Worm (Caenorhabditis elegans): ENCODE data around the gene dhs-14.

DNA sequence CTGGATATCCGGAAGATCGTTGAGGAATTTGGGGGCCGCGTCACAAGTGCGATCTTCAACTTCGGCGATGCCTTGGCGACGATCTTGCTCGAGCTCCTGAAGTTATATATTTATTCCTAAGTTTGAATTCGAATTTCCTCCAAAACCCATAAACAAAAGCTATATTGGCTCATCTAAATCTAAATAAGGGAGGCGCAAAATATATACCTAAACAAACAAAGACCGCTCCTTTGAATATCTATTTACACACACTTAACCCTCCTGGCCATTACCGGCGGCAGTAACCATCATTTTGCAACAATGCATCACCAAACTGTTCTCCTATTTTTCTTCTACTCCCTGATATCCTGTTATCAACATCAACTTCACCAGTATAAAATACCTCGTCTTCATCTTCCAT lies 31.0 kb upstream of the dhs-14 start, which contains the start of gene F54E2.2:
- no peak for TF ChIP-seq fkh-4 (tag; optimal IDR thresholded peaks at IDR 0.05; ENCODE audit: borderline replicate concordance)
- no peak for TF ChIP-seq ama-1 (optimal IDR thresholded peaks at IDR 0.05)
- no peak for TF ChIP-seq lin-13 (GFP tag; optimal IDR thresholded peaks at IDR 0.05)

All from whole organism, L1 larva.